Worm (Caenorhabditis elegans): Measurements from ENCODE around the gene his-2.
"Not testable (repeated sequence)": the region's sequence is repeated elsewhere in the genome, so short reads cannot be mapped to it uniquely, and the experiment has no call there.

Gene his-2

ce11 chrV:16041925-16042742 lies at the start of gene his-2, which contains the start of gene his-1:
Gene his-2, minus strand, starts transcription at chrV:16042283.
Gene his-1, plus strand, starts transcription at chrV:16042520.
- TF ChIP-seq W03F9.2, dao-5, him-1 (tag; optimal IDR thresholded peaks at IDR 0.05): not testable (repeated sequence)

ce11 chrV:16090685-16091084 lies 48.6 kb upstream of the his-2 start, which contains the start of gene F22B8.3:
Gene F22B8.3, plus strand, starts transcription at chrV:16090985.
- TF ChIP-seq W03F9.2 (tag; optimal IDR thresholded peaks at IDR 0.05) (no peak), him-1 (tag; optimal IDR thresholded peaks at IDR 0.05) (no peak)

- no peak for TF ChIP-seq W03F9.2 (tag; optimal IDR thresholded peaks at IDR 0.05)
- TF ChIP-seq dao-5 (tag; optimal IDR thresholded peaks at IDR 0.05): no peak
- no peak for TF ChIP-seq him-1 (tag; optimal IDR thresholded peaks at IDR 0.05)
These were observed 38.6 kb upstream of the his-2 start for ce11 chrV:16080678-16081077.

ce11 chrV:16080039-16080438 lies 38.0 kb upstream of the his-2 start:
- TF ChIP-seq him-1 (tag; optimal IDR thresholded peaks at IDR 0.05): no peak
- TF ChIP-seq dao-5 (tag; optimal IDR thresholded peaks at IDR 0.05): no peak
- TF ChIP-seq W03F9.2 (tag; optimal IDR thresholded peaks at IDR 0.05): no peak

- no peak for TF ChIP-seq W03F9.2 (tag; optimal IDR thresholded peaks at IDR 0.05)
- no peak for TF ChIP-seq dao-5 (tag; optimal IDR thresholded peaks at IDR 0.05)
- no peak for TF ChIP-seq him-1 (tag; optimal IDR thresholded peaks at IDR 0.05)
These were observed 33.2 kb upstream of the his-2 start, which contains the start of the genes F14H3.12 and srj-29 for ce11 chrV:16075250-16075709. Gene F14H3.12, minus strand, starts transcription at chrV:16075323. Gene srj-29, plus strand, starts transcription at chrV:16075659.

ce11 chrV:16073856-16074255 lies 31.8 kb upstream of the his-2 start, which contains the start of gene srj-10:
Gene srj-10, minus strand, starts transcription at chrV:16073956.
- TF ChIP-seq him-1 (tag; optimal IDR thresholded peaks at IDR 0.05) (no peak), W03F9.2 (tag; optimal IDR thresholded peaks at IDR 0.05) (no peak), dao-5 (tag; optimal IDR thresholded peaks at IDR 0.05) (no peak)

ce11 chrV:16071167-16071566 lies 29.1 kb upstream of the his-2 start, which contains the start of gene nhr-176:
Gene nhr-176, plus strand, starts transcription at chrV:16071325.
- TF ChIP-seq him-1 (tag; optimal IDR thresholded peaks at IDR 0.05): no peak
- TF ChIP-seq W03F9.2 (tag; optimal IDR thresholded peaks at IDR 0.05): no peak
- no peak for TF ChIP-seq dao-5 (tag; optimal IDR thresholded peaks at IDR 0.05)

ce11 chrV:16068938-16069337 lies 26.9 kb upstream of the his-2 start, which contains the start of gene cyp-35D1:
Gene cyp-35D1, plus strand, starts transcription at chrV:16069238.
- TF ChIP-seq him-1 (tag; optimal IDR thresholded peaks at IDR 0.05): no peak
- TF ChIP-seq W03F9.2 (tag; optimal IDR thresholded peaks at IDR 0.05): no peak
- TF ChIP-seq dao-5 (tag; optimal IDR thresholded peaks at IDR 0.05): no peak

- no peak for TF ChIP-seq dao-5 (tag; optimal IDR thresholded peaks at IDR 0.05)
- TF ChIP-seq him-1 (tag; optimal IDR thresholded peaks at IDR 0.05): no peak
- TF ChIP-seq W03F9.2 (tag; optimal IDR thresholded peaks at IDR 0.05): no peak
These were observed 20.7 kb upstream of the his-2 start, which contains the start of gene F14H3.14 for ce11 chrV:16062788-16063187. Gene F14H3.14, minus strand, starts transcription at chrV:16062888.

- TF ChIP-seq him-1 (tag; optimal IDR thresholded peaks at IDR 0.05): no peak
- no peak for TF ChIP-seq dao-5 (tag; optimal IDR thresholded peaks at IDR 0.05)
- TF ChIP-seq W03F9.2 (tag; optimal IDR thresholded peaks at IDR 0.05): no peak
These were observed 19.9 kb upstream of the his-2 start, which contains the start of gene fbxa-100 for ce11 chrV:16061993-16062392. Gene fbxa-100, minus strand, starts transcription at chrV:16062093.

- TF ChIP-seq dao-5 (tag; optimal IDR thresholded peaks at IDR 0.05) (no peak), him-1 (tag; optimal IDR thresholded peaks at IDR 0.05) (no peak)
These were observed 18.1 kb upstream of the his-2 start, which contains the start of gene F14H3.15 for ce11 chrV:16060135-16060534. Gene F14H3.15, minus strand, starts transcription at chrV:16060235.

ce11 chrV:16058872-16059271 lies 16.8 kb upstream of the his-2 start, which contains the start of gene F14H3.6:
Gene F14H3.6, minus strand, starts transcription at chrV:16058893.
- TF ChIP-seq him-1 (tag; optimal IDR thresholded peaks at IDR 0.05) (no peak), W03F9.2 (tag; optimal IDR thresholded peaks at IDR 0.05) (no peak), dao-5 (tag; optimal IDR thresholded peaks at IDR 0.05) (no peak)

- TF ChIP-seq W03F9.2 (tag; optimal IDR thresholded peaks at IDR 0.05): no peak
- TF ChIP-seq dao-5 (tag; optimal IDR thresholded peaks at IDR 0.05): no peak
- no peak for TF ChIP-seq him-1 (tag; optimal IDR thresholded peaks at IDR 0.05)
These were observed 15.0 kb upstream of the his-2 start, which contains the start of gene F14H3.5 for ce11 chrV:16057010-16057463. Gene F14H3.5, minus strand, starts transcription at chrV:16057060.

ce11 chrV:16055031-16055430 lies 12.9 kb upstream of the his-2 start, which contains the start of gene F14H3.4:
Gene F14H3.4, minus strand, starts transcription at chrV:16055072.
- TF ChIP-seq W03F9.2 (tag; optimal IDR thresholded peaks at IDR 0.05): no peak
- TF ChIP-seq dao-5 (tag; optimal IDR thresholded peaks at IDR 0.05): no peak
- TF ChIP-seq him-1 (tag; optimal IDR thresholded peaks at IDR 0.05): no peak
